Fruit fly (Drosophila melanogaster) whole organism, embryonic: ENCODE measurements around the gene CG5697.

Experiments used
- ATbp ChIP-seq: fragments of 200-800 bp; sonication (Bioruptor generic); optimal IDR thresholded peaks from 2 replicates; lab custom pipeline; 2017; ENCODE audit warnings: missing biosample characterization, mild to moderate bottlenecking, missing genetic modification characterization, missing genetic modification reagents
- Atf3 ChIP-seq: fragments of 200-800 bp; sonication (Bioruptor generic); optimal IDR thresholded peaks from 3 replicates; lab custom pipeline; 2016; ENCODE audit warnings: missing biosample characterization, missing genetic modification characterization
- Atf6 ChIP-seq: fragments of 200-800 bp; sonication (Bioruptor generic); IDR thresholded peaks from 2 replicates; pipeline ENCODE4 v1.3.6; 2022; ENCODE audit warnings: missing biosample characterization, missing genetic modification characterization
- Blimp-1 ChIP-seq: fragments of 200-800 bp; sonication (Bioruptor generic); optimal IDR thresholded peaks from 3 replicates; lab custom pipeline; 2018; ENCODE audit warnings: missing biosample characterization, missing genetic modification characterization, mild to moderate bottlenecking, moderate library complexity, missing genetic modification reagents
- BtbVII ChIP-seq: fragments of 200-800 bp; sonication (Bioruptor generic); optimal IDR thresholded peaks from 3 replicates; lab custom pipeline; 2017; ENCODE audit warnings: missing biosample characterization, mild to moderate bottlenecking, missing genetic modification characterization
- Bteb2 ChIP-seq: fragments of 200-800 bp; sonication (Bioruptor generic); optimal IDR thresholded peaks from 2 replicates; lab custom pipeline; 2016; ENCODE audit warnings: missing biosample characterization, missing genetic modification characterization
- CG10209 ChIP-seq: fragments of 200-800 bp; sonication (Bioruptor generic); optimal IDR thresholded peaks from 3 replicates; lab custom pipeline; 2017; ENCODE audit warnings: missing biosample characterization, mild to moderate bottlenecking, missing genetic modification characterization, missing genetic modification reagents
- CG10274 ChIP-seq: fragments of 200-800 bp; sonication (Bioruptor generic); optimal IDR thresholded peaks from 3 replicates; lab custom pipeline; 2017; ENCODE audit warnings: missing biosample characterization, mild to moderate bottlenecking, missing genetic modification characterization
- CG10462 ChIP-seq: fragments of 200-800 bp; sonication (Bioruptor generic); optimal IDR thresholded peaks from 2 replicates; lab custom pipeline; 2016; ENCODE audit warnings: missing biosample characterization, missing genetic modification characterization
- CG10543 ChIP-seq: fragments of 200-800 bp; sonication (Bioruptor generic); optimal IDR thresholded peaks from 3 replicates; lab custom pipeline; 2017; ENCODE audit warnings: missing biosample characterization, mild to moderate bottlenecking, missing genetic modification characterization, moderate library complexity
- CG11093 ChIP-seq: fragments of 200-800 bp; sonication (Bioruptor generic); IDR thresholded peaks from 3 replicates; pipeline ENCODE4 v1.3.6; 2022; ENCODE audit warnings: missing biosample characterization, missing genetic modification characterization
- CG11247 ChIP-seq: fragments of 200-800 bp; sonication (Bioruptor generic); IDR thresholded peaks from 2 replicates; pipeline ENCODE4 v1.3.6; 2022; ENCODE audit warnings: missing biosample characterization, missing genetic modification characterization
- CG11695 ChIP-seq: fragments of 200-800 bp; sonication (Bioruptor generic); IDR thresholded peaks from 3 replicates; pipeline ENCODE4 v1.3.6; 2022; ENCODE audit warnings: missing biosample characterization, missing genetic modification characterization
- CG12769 ChIP-seq: fragments of 200-800 bp; sonication (Bioruptor generic); optimal IDR thresholded peaks from 2 replicates; lab custom pipeline; 2019; ENCODE audit warnings: missing biosample characterization, mild to moderate bottlenecking, missing genetic modification characterization, moderate library complexity
- CG13894 ChIP-seq: fragments of 200-800 bp; sonication (Bioruptor generic); optimal IDR thresholded peaks from 3 replicates; lab custom pipeline; 2018; ENCODE audit warnings: missing biosample characterization, mild to moderate bottlenecking, missing genetic modification characterization, moderate library complexity
- CG15269 ChIP-seq: fragments of 200-800 bp; sonication (Bioruptor generic); optimal IDR thresholded peaks from 2 replicates; lab custom pipeline; 2018; ENCODE audit warnings: missing biosample characterization, mild to moderate bottlenecking, missing genetic modification characterization, moderate library complexity
- CG1647 ChIP-seq: fragments of 200-800 bp; sonication (Bioruptor generic); optimal IDR thresholded peaks from 3 replicates; lab custom pipeline; 2016; ENCODE audit warnings: missing biosample characterization, missing genetic modification characterization
- CG18262 ChIP-seq: fragments of 200-800 bp; optimal IDR thresholded peaks from 3 replicates; lab custom pipeline; 2019; ENCODE audit warnings: missing biosample characterization, mild to moderate bottlenecking, missing genetic modification characterization, moderate library complexity
- CG33557 ChIP-seq: fragments of 200-800 bp; sonication (Bioruptor generic); optimal IDR thresholded peaks from 2 replicates; lab custom pipeline; 2019; ENCODE audit warnings: missing biosample characterization, mild to moderate bottlenecking, missing genetic modification characterization, moderate library complexity
- CG3847 ChIP-seq: fragments of 200-800 bp; sonication (Bioruptor generic); IDR thresholded peaks from 2 replicates; pipeline ENCODE4 v1.3.6; 2022; ENCODE audit warnings: missing biosample characterization, missing genetic modification characterization
- CG4707 ChIP-seq: fragments of 200-800 bp; sonication (Bioruptor generic); optimal IDR thresholded peaks from 2 replicates; lab custom pipeline; 2018; ENCODE audit warnings: missing biosample characterization, mild to moderate bottlenecking, missing genetic modification characterization, moderate library complexity
- CG4854 ChIP-seq: fragments of 200-800 bp; sonication (Bioruptor generic); optimal IDR thresholded peaks from 2 replicates; lab custom pipeline; 2016; ENCODE audit warnings: missing biosample characterization, missing genetic modification characterization, inconsistent platforms
- CG6654 ChIP-seq: fragments of 200-800 bp; sonication (Bioruptor generic); optimal IDR thresholded peaks from 2 replicates; lab custom pipeline; 2017; ENCODE audit warnings: missing biosample characterization, mild to moderate bottlenecking, missing genetic modification characterization
- CG8281 ChIP-seq: fragments of 200-800 bp; sonication (Bioruptor generic); optimal IDR thresholded peaks from 2 replicates; lab custom pipeline; 2018; ENCODE audit warnings: missing biosample characterization, mild to moderate bottlenecking, missing genetic modification characterization, moderate library complexity
- CG9215 ChIP-seq: fragments of 200-800 bp; sonication (Bioruptor generic); IDR thresholded peaks from 2 replicates; pipeline ENCODE4 v1.3.6; 2022; ENCODE audit warnings: missing biosample characterization, missing genetic modification characterization
- Dad ChIP-seq: fragments of 200-800 bp; sonication (Bioruptor generic); optimal IDR thresholded peaks from 3 replicates; lab custom pipeline; 2016; ENCODE audit warnings: missing biosample characterization, missing genetic modification characterization
- Dbx ChIP-seq: fragments of 200-800 bp; sonication (Bioruptor generic); IDR thresholded peaks from 3 replicates; pipeline ENCODE4 v1.3.6; 2022; ENCODE audit warnings: missing biosample characterization, missing genetic modification characterization
- Dip2 ChIP-seq: fragments of 200-800 bp; sonication (Bioruptor generic); IDR thresholded peaks from 2 replicates; pipeline ENCODE4 v1.3.6; 2022; ENCODE audit warnings: missing biosample characterization, missing genetic modification characterization
- Dref ChIP-seq: fragments of 200-800 bp; sonication (Bioruptor generic); IDR thresholded peaks from 2 replicates; pipeline ENCODE4 v1.3.6; 2022; ENCODE audit warnings: missing biosample characterization, missing genetic modification characterization
- Ets97D ChIP-seq: fragments of 200-800 bp; sonication (Bioruptor generic); optimal IDR thresholded peaks from 3 replicates; lab custom pipeline; 2016; ENCODE audit warnings: missing biosample characterization, missing genetic modification characterization
- Fer2 ChIP-seq: fragments of 200-800 bp; sonication (Bioruptor generic); optimal IDR thresholded peaks from 2 replicates; lab custom pipeline; 2018; ENCODE audit warnings: missing biosample characterization, mild to moderate bottlenecking, missing genetic modification characterization, moderate library complexity
- HLH54F ChIP-seq: fragments of 200-800 bp; sonication (Bioruptor generic); optimal IDR thresholded peaks from 3 replicates; lab custom pipeline; 2016; ENCODE audit warnings: missing biosample characterization, missing genetic modification characterization
- Hr39 ChIP-seq: fragments of >200 bp; optimal IDR thresholded peaks from 2 replicates; lab custom pipeline; 2017
- Lhr ChIP-seq: fragments of 200-800 bp; sonication (Bioruptor generic); optimal IDR thresholded peaks from 3 replicates; lab custom pipeline; 2017; ENCODE audit warnings: mild to moderate bottlenecking, missing biosample characterization, missing genetic modification reagents, missing genetic modification characterization
- Nf-YA ChIP-seq: fragments of 200-800 bp; sonication (Bioruptor generic); IDR thresholded peaks from 2 replicates; pipeline ENCODE4 v1.3.6; 2022; ENCODE audit warnings: missing biosample characterization, missing genetic modification characterization
- Ptx1 ChIP-seq: fragments of 200-800 bp; sonication (Bioruptor generic); IDR thresholded peaks from 2 replicates; pipeline ENCODE4 v1.3.6; 2022; ENCODE audit warnings: missing biosample characterization, missing genetic modification characterization
- Rfx ChIP-seq: fragments of 200-800 bp; sonication (Bioruptor generic); IDR thresholded peaks from 2 replicates; pipeline ENCODE4 v1.3.6; 2022; ENCODE audit warnings: missing biosample characterization, missing genetic modification characterization
- Sry-δ ChIP-seq: fragments of 200-800 bp; sonication (Bioruptor generic); optimal IDR thresholded peaks from 2 replicates; lab custom pipeline; 2016; ENCODE audit warnings: missing biosample characterization, missing genetic modification characterization
- TFAM ChIP-seq: fragments of 200-800 bp; sonication (Bioruptor generic); optimal IDR thresholded peaks from 2 replicates; lab custom pipeline; 2017; ENCODE audit warnings: missing biosample characterization, missing genetic modification characterization, inconsistent platforms
- abd-A ChIP-seq: fragments of 200-800 bp; sonication (Bioruptor generic); optimal IDR thresholded peaks from 3 replicates; lab custom pipeline; 2019; ENCODE audit warnings: missing biosample characterization, mild to moderate bottlenecking, missing genetic modification characterization, moderate library complexity
- bab2 ChIP-seq: fragments of 200-800 bp; sonication (Bioruptor generic); optimal IDR thresholded peaks from 2 replicates; lab custom pipeline; 2016; ENCODE audit warnings: missing biosample characterization, missing genetic modification characterization
- btn ChIP-seq: fragments of 200-800 bp; sonication (Bioruptor generic); optimal IDR thresholded peaks from 2 replicates; lab custom pipeline; 2016; ENCODE audit warnings: missing biosample characterization, missing genetic modification characterization
- fru ChIP-seq: fragments of >200 bp; optimal IDR thresholded peaks from 2 replicates; lab custom pipeline; 2017
- fu2 ChIP-seq: fragments of 200-800 bp; sonication (Bioruptor generic); optimal IDR thresholded peaks from 2 replicates; lab custom pipeline; 2016; ENCODE audit warnings: missing biosample characterization, missing genetic modification characterization
- klu ChIP-seq: fragments of 200-800 bp; sonication (Bioruptor generic); IDR thresholded peaks from 2 replicates; pipeline ENCODE4 v1.3.6; 2022; ENCODE audit warnings: missing biosample characterization, missing genetic modification characterization
- lov ChIP-seq, 2 experiments: fragments of 200-800 bp in 1 of 2; fragments of >200 bp in 1 of 2; sonication (Bioruptor generic) in 1 of 2; IDR thresholded peaks in 1 of 2; optimal IDR thresholded peaks in 1 of 2; 2 replicates in 1 of 2; 3 replicates in 1 of 2; pipeline versions ENCODE4 v1.3.6 to Lab custom; 2017 to 2022; ENCODE audit warnings: missing biosample characterization in 1 of 2, missing genetic modification characterization in 1 of 2
- mam ChIP-seq: fragments of 200-800 bp; sonication (Bioruptor generic); optimal IDR thresholded peaks from 3 replicates; lab custom pipeline; 2016; ENCODE audit warnings: missing biosample characterization, missing genetic modification characterization
- nom ChIP-seq: fragments of 200-800 bp; sonication (Bioruptor generic); optimal IDR thresholded peaks from 2 replicates; lab custom pipeline; 2017; ENCODE audit warnings: missing biosample characterization, missing genetic modification characterization, mild to moderate bottlenecking, moderate library complexity, missing genetic modification reagents
- oc ChIP-seq: fragments of 200-800 bp; sonication (Bioruptor generic); optimal IDR thresholded peaks from 2 replicates; lab custom pipeline; 2018; ENCODE audit warnings: missing biosample characterization, mild to moderate bottlenecking, missing genetic modification characterization, moderate library complexity
- peb ChIP-seq: fragments of 200-800 bp; sonication (Bioruptor generic); IDR thresholded peaks from 2 replicates; pipeline ENCODE4 v1.3.6; 2022; ENCODE audit warnings: missing biosample characterization, missing genetic modification characterization
- tgo ChIP-seq: fragments of 200-800 bp; sonication (Bioruptor generic); IDR thresholded peaks from 3 replicates; pipeline ENCODE4 v1.3.6; 2022; ENCODE audit warnings: missing biosample characterization, missing genetic modification characterization
- wdn ChIP-seq: fragments of 200-800 bp; sonication (Bioruptor generic); IDR thresholded peaks from 2 replicates; pipeline ENCODE4 v1.3.6; 2022; ENCODE audit warnings: missing biosample characterization, missing genetic modification characterization

Gene CG5697

dm6 chr3R:20976649-20977048 lies 39.1 kb upstream of the CG5697 start:
- no peak for TF ChIP-seq CG8281 (tag; lab: Kevin White, UChicago)
- TF ChIP-seq oc (tag; lab: Kevin White, UChicago): no peak
- no peak for TF ChIP-seq TFAM
- TF ChIP-seq CG13894: peak; percentile 47
- TF ChIP-seq CG1647 (GFP tag; lab: Kevin White, UChicago): no peak
- no peak for TF ChIP-seq CG10462
- no peak for TF ChIP-seq Nf-YA (GFP tag; lab: Robert Waterston, UW)
- peak; percentile 75 for TF ChIP-seq CG10543 (GFP tag; lab: Kevin White, UChicago)
- TF ChIP-seq CG4707 (GFP tag; lab: Kevin White, UChicago): no peak
- no peak for TF ChIP-seq Blimp-1 (GFP tag; lab: Kevin White, UChicago)
- TF ChIP-seq wdn: 0 out of 2 replicates have a peak, but pooled peaks have one; percentile 32
- peak; percentile 82 for TF ChIP-seq abd-A (tag; lab: Kevin White, UChicago)
- no peak for TF ChIP-seq fru (lab: Kevin White, UChicago)
- no peak for TF ChIP-seq mam (GFP tag; lab: Kevin White, UChicago)
- TF ChIP-seq Atf3 (GFP tag; lab: Kevin White, UChicago): no peak
- TF ChIP-seq BtbVII (GFP tag; lab: Kevin White, UChicago): no peak
- no peak for TF ChIP-seq bab2
- TF ChIP-seq nom: no peak
- no peak for TF ChIP-seq Dip2 (GFP tag; lab: Robert Waterston, UW)
- TF ChIP-seq CG3847 (GFP tag; lab: Robert Waterston, UW): no peak
- no peak for TF ChIP-seq tgo (GFP tag; lab: Robert Waterston, UW)
- no peak for TF ChIP-seq peb (GFP tag; lab: Robert Waterston, UW)
- TF ChIP-seq ATbp (GFP tag; lab: Kevin White, UChicago): no peak
- TF ChIP-seq CG12769 (tag; lab: Kevin White, UChicago): peak; percentile 1
- no peak for TF ChIP-seq klu (GFP tag; lab: Robert Waterston, UW)
- TF ChIP-seq Dad (GFP tag; lab: Kevin White, UChicago): no peak
- no peak for TF ChIP-seq HLH54F (GFP tag; lab: Kevin White, UChicago)
- TF ChIP-seq CG10209: no peak
- no peak for TF ChIP-seq Hr39 (lab: Kevin White, UChicago)
- TF ChIP-seq CG15269 (tag; lab: Kevin White, UChicago): no peak
- TF ChIP-seq CG11695 (GFP tag; lab: Robert Waterston, UW): peak; percentile 73
- no peak for TF ChIP-seq Ets97D (GFP tag; lab: Kevin White, UChicago)
- TF ChIP-seq CG11247 (GFP tag; lab: Robert Waterston, UW): no peak
- TF ChIP-seq CG9215 (GFP tag; lab: Robert Waterston, UW): no peak
- no peak for TF ChIP-seq CG6654 (GFP tag; lab: Kevin White, UChicago)
- 0 out of 2 replicates have a peak, but pooled peaks have one; percentile 8 for TF ChIP-seq Atf6 (GFP tag; lab: Robert Waterston, UW)
- no peak for TF ChIP-seq Fer2 (tag; lab: Kevin White, UChicago)
- no peak for TF ChIP-seq btn (GFP tag; lab: Kevin White, UChicago)
- TF ChIP-seq CG10274: peak; percentile 58
- TF ChIP-seq Dbx (GFP tag; lab: Robert Waterston, UW): 0 out of 3 replicates have a peak, but pooled peaks have one; percentile 45
- TF ChIP-seq CG11093 (GFP tag; lab: Robert Waterston, UW): no peak
- TF ChIP-seq CG33557 (GFP tag; lab: Kevin White, UChicago): no peak
- no peak for TF ChIP-seq Ptx1 (GFP tag; lab: Robert Waterston, UW)
- TF ChIP-seq lov (optimal IDR thresholded peaks at IDR 0.05; lab: Kevin White, UChicago): no peak
- TF ChIP-seq lov (GFP tag; IDR thresholded peaks at IDR 0.05; lab: Robert Waterston, UW): no peak
- no peak for TF ChIP-seq Sry-δ (GFP tag; lab: Kevin White, UChicago)
- no peak for TF ChIP-seq Bteb2 (GFP tag; lab: Kevin White, UChicago)
- TF ChIP-seq fu2 (GFP tag; lab: Kevin White, UChicago): no peak
- no peak for TF ChIP-seq CG18262 (tag; lab: Kevin White, UChicago)
- no peak for TF ChIP-seq Lhr (GFP tag; lab: Kevin White, UChicago)
- TF ChIP-seq Dref (GFP tag; lab: Robert Waterston, UW): no peak
- no peak for TF ChIP-seq CG4854
- 0 out of 2 replicates have a peak, but pooled peaks have one; percentile 49 for TF ChIP-seq Rfx
